Fruit fly (Drosophila melanogaster): ENCODE measurements around the gene CG13760.
A peak's percentile ranks its signal among the peaks of the same experiment; 100 is the strongest.

The CG13760 gene

DNA sequence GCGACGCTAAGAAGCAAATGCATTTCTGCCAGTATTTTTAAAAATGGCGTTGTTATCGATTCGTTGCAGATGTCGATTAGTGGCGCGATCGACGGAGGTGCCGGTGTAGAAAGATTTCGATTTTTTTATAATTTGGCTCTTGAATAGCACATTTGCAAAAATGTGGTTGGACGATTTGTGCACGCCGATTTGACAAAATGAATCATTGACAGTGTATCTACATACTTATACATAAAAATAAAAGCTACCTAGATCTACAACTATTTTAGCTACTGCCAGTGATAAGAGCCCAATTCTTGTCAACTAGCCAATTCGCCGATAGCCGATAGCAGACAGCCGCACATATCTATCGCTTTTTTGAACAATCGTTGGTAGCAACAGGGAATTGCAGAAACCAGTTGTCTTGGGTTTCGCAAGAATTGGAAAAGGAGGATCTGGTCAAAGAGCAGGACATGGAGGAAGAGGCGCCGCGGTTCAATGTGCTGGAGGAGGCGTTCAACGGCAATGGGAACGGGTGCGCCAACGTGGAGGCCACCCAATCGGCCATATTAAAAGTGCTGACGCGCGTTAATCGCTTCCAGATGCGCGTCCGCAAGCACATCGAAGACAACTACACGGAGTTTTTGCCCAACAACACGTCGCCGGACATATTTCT, 18.5 kb upstream of the CG13760 start, which contains the start of the genes Klp3A and Zw10 (continued):
- no peak for TF ChIP-seq CG18476 (GFP tag; optimal IDR thresholded peaks at IDR 0.05)
- TF ChIP-seq HmgZ (tag; optimal IDR thresholded peaks at IDR 0.05): peak; percentile 25
- TF ChIP-seq sr (GFP tag; IDR thresholded peaks at IDR 0.05): no peak
- TF ChIP-seq CG9817 (tag; optimal IDR thresholded peaks at IDR 0.05): no peak
- peak; percentile 74 for TF ChIP-seq Sry-δ (GFP tag; optimal IDR thresholded peaks at IDR 0.05)
- TF ChIP-seq row (GFP tag; IDR thresholded peaks at IDR 0.05): peak; percentile 79
- no peak for TF ChIP-seq Dfd (GFP tag; optimal IDR thresholded peaks at IDR 0.05)
- TF ChIP-seq hth (optimal IDR thresholded peaks at IDR 0.05): no peak
- peak; percentile 33 for TF ChIP-seq CG10267 (tag; optimal IDR thresholded peaks at IDR 0.05)
- TF ChIP-seq Antp (GFP tag; optimal IDR thresholded peaks at IDR 0.05): peak; percentile 1
- no peak for TF ChIP-seq Eip74EF (GFP tag; optimal IDR thresholded peaks at IDR 0.05)
- no peak for TF ChIP-seq bab2 (GFP tag; optimal IDR thresholded peaks at IDR 0.05)
- no peak for TF ChIP-seq Meics (GFP tag; optimal IDR thresholded peaks at IDR 0.05)
- TF ChIP-seq CG2889 (GFP tag; IDR thresholded peaks at IDR 0.05): no peak
- TF ChIP-seq org-1 (GFP tag; optimal IDR thresholded peaks at IDR 0.05): no peak
- no peak for TF ChIP-seq insv (GFP tag; optimal IDR thresholded peaks at IDR 0.05)
- peak; percentile 26 for TF ChIP-seq Ets97D (GFP tag; optimal IDR thresholded peaks at IDR 0.05)
- peak; percentile 78 for TF ChIP-seq Dll (GFP tag; IDR thresholded peaks at IDR 0.05; ENCODE audit: partially characterized antibody)
- peak; percentile 8 for TF ChIP-seq shn (GFP tag; optimal IDR thresholded peaks at IDR 0.05)
- peak; percentile 61 for TF ChIP-seq CG6791 (GFP tag; IDR thresholded peaks at IDR 0.05; ENCODE audit: partially characterized antibody)
- TF ChIP-seq Dbx (GFP tag; IDR thresholded peaks at IDR 0.05): no peak
- peak; percentile 23 for TF ChIP-seq HLH54F (GFP tag; optimal IDR thresholded peaks at IDR 0.05)
- TF ChIP-seq otp (GFP tag; IDR thresholded peaks at IDR 0.05): no peak
- peak; percentile 14 for TF ChIP-seq CG9797 (GFP tag; optimal IDR thresholded peaks at IDR 0.05)
- no peak for TF ChIP-seq CG10209 (GFP tag; optimal IDR thresholded peaks at IDR 0.05)
- TF ChIP-seq inv (GFP tag; IDR thresholded peaks at IDR 0.05; ENCODE audit: partially characterized antibody): peak; percentile 62
- TF ChIP-seq hb (GFP tag; IDR thresholded peaks at IDR 0.05; ENCODE audit: partially characterized antibody): peak; percentile 70; the same call in 1 of the 3 replicates
- no peak for TF ChIP-seq ci (GFP tag; IDR thresholded peaks at IDR 0.05)
- TF ChIP-seq phol (tag; optimal IDR thresholded peaks at IDR 0.05): peak; percentile 85
- TF ChIP-seq fd64A (GFP tag; optimal IDR thresholded peaks at IDR 0.05): no peak
- TF ChIP-seq slbo (GFP tag; IDR thresholded peaks at IDR 0.05): peak; percentile 40
- TF ChIP-seq CG9727 (GFP tag; optimal IDR thresholded peaks at IDR 0.05): peak; percentile 13
- TF ChIP-seq sug (tag; optimal IDR thresholded peaks at IDR 0.05): peak; percentile 45
- TF ChIP-seq cas (GFP tag; IDR thresholded peaks at IDR 0.05): no peak
- peak; percentile 57 for TF ChIP-seq CG17186 (GFP tag; optimal IDR thresholded peaks at IDR 0.05)
- TF ChIP-seq Hand (GFP tag; optimal IDR thresholded peaks at IDR 0.05): no peak
- peak; percentile 82 for TF ChIP-seq CG2116 (GFP tag; optimal IDR thresholded peaks at IDR 0.05)
- TF ChIP-seq chif (GFP tag; optimal IDR thresholded peaks at IDR 0.05): peak in 1 of 2 experiments; percentile 1
- TF ChIP-seq wor (GFP tag; IDR thresholded peaks at IDR 0.05): no peak
- no peak for TF ChIP-seq Side (GFP tag; optimal IDR thresholded peaks at IDR 0.05)
- no peak for TF ChIP-seq Hey (tag; optimal IDR thresholded peaks at IDR 0.05)
- TF ChIP-seq Dref (GFP tag; IDR thresholded peaks at IDR 0.05): peak; percentile 63
- peak; percentile 2 for TF ChIP-seq zen (tag; optimal IDR thresholded peaks at IDR 0.05)
- no peak for TF ChIP-seq CG1024 (GFP tag; IDR thresholded peaks at IDR 0.05)
- no peak for TF ChIP-seq CG16815 (GFP tag; optimal IDR thresholded peaks at IDR 0.05)
- TF ChIP-seq Doc3 (GFP tag; IDR thresholded peaks at IDR 0.05; ENCODE audit: partially characterized antibody): 0 out of 3 replicates have a peak, but pooled peaks have one; percentile 45
- no peak for TF ChIP-seq odd (GFP tag; optimal IDR thresholded peaks at IDR 0.05)
- no peak for TF ChIP-seq CG10654 (GFP tag; optimal IDR thresholded peaks at IDR 0.05)
- TF ChIP-seq zfh2 (GFP tag; optimal IDR thresholded peaks at IDR 0.05): peak; percentile 30
- no peak for TF ChIP-seq CG3838 (GFP tag; optimal IDR thresholded peaks at IDR 0.05)

Data from whole organism, embryonic.